Worm (Caenorhabditis elegans) whole organism, L1 larva: ENCODE results near the gene B0554.5.

Experiments
- fkh-8 ChIP-seq: sonication (generic microtip); optimal IDR thresholded peaks from 2 replicates; lab custom pipeline; 2016; ENCODE audit warnings: mild to moderate bottlenecking, missing genetic modification characterization, missing compliant biosample characterization
- fos-1 ChIP-seq: fragments of 150-350 bp; optimal IDR thresholded peaks from 2 replicates; lab custom pipeline; 2014; ENCODE audit warnings: missing biosample characterization, missing genetic modification characterization
- hpl-2 ChIP-seq: fragments of 150-350 bp; optimal IDR thresholded peaks from 2 replicates; lab custom pipeline; 2014; ENCODE audit warnings: missing biosample characterization, missing genetic modification reagents, missing genetic modification characterization
- nhr-12 ChIP-seq: sonication (generic microtip); optimal IDR thresholded peaks from 2 replicates; lab custom pipeline; 2017; ENCODE audit warnings: missing biosample characterization, missing genetic modification characterization
- snu-23 ChIP-seq: sonication (generic microtip); optimal IDR thresholded peaks from 2 replicates; lab custom pipeline; 2016; ENCODE audit warnings: missing genetic modification characterization, missing compliant biosample characterization

ce11 chrV:464800-465199 lies 40.6 kb downstream of the B0554.5 start, which contains the start of gene nhr-201:
- TF ChIP-seq hpl-2, result no peak
- TF ChIP-seq nhr-12 (tag; lab: Kevin White, UChicago), result no peak
- no peak for TF ChIP-seq fkh-8 (tag; lab: Kevin White, UChicago)
- TF ChIP-seq snu-23 (GFP tag; lab: Kevin White, UChicago), result no peak
- TF ChIP-seq fos-1 (tag; lab: Kevin White, UChicago), result no peak
